Fruit fly (Drosophila melanogaster) whole organism, wandering third instar larva: Measurements from ENCODE around the gene CG12643.

Source experiments
- Abd-B ChIP-seq: fragments of >200 bp; optimal IDR thresholded peaks from 2 replicates; lab custom pipeline; 2017; ENCODE audit warnings: missing biosample characterization, missing genetic modification characterization
- CG9705 ChIP-seq: fragments of 200-800 bp; sonication (Bioruptor generic); optimal IDR thresholded peaks from 2 replicates; lab custom pipeline; 2018; ENCODE audit warnings: missing biosample characterization, mild to moderate bottlenecking, missing genetic modification characterization
- CrebA ChIP-seq: fragments of 200-800 bp; sonication (Bioruptor generic); optimal IDR thresholded peaks from 2 replicates; lab custom pipeline; 2016; ENCODE audit warnings: missing biosample characterization, mild to moderate bottlenecking, missing genetic modification characterization, borderline replicate concordance
- Dfd ChIP-seq: fragments of >200 bp; optimal IDR thresholded peaks from 2 replicates; lab custom pipeline; 2017; ENCODE audit warnings: missing biosample characterization, missing genetic modification characterization
- Dif ChIP-seq: fragments of 200-275, 200-300 bp; sonication (Bioruptor generic); optimal IDR thresholded peaks from 2 replicates; lab custom pipeline; 2018; ENCODE audit warnings: missing biosample characterization, missing genetic modification characterization; ENCODE audit not compliant: partially characterized antibody
- GATAd ChIP-seq: sonication (Bioruptor generic); optimal IDR thresholded peaks from 2 replicates; lab custom pipeline; 2016; ENCODE audit warnings: missing biosample characterization, missing genetic modification characterization
- Hnf4 ChIP-seq: fragments of 200-800 bp; sonication (Bioruptor generic); optimal IDR thresholded peaks from 2 replicates; lab custom pipeline; 2016; ENCODE audit warnings: missing biosample characterization, mild to moderate bottlenecking, missing genetic modification characterization
- Hr78 ChIP-seq: fragments of >200 bp; optimal IDR thresholded peaks from 2 replicates; lab custom pipeline; 2017; ENCODE audit warnings: missing biosample characterization, missing genetic modification characterization
- Hr83 ChIP-seq: fragments of 200-300 bp; sonication (Bioruptor generic); optimal IDR thresholded peaks from 2 replicates; lab custom pipeline; 2016; ENCODE audit warnings: missing biosample characterization, mild to moderate bottlenecking, missing genetic modification characterization, moderate library complexity; ENCODE audit not compliant: poor library complexity, severe bottlenecking
- Jra ChIP-seq: sonication (Bioruptor generic); optimal IDR thresholded peaks from 2 replicates; lab custom pipeline; 2016; ENCODE audit warnings: missing biosample characterization, missing genetic modification characterization
- Mio ChIP-seq: sonication (Bioruptor generic); optimal IDR thresholded peaks from 2 replicates; lab custom pipeline; 2016; ENCODE audit warnings: missing biosample characterization, missing genetic modification characterization
- Myc ChIP-seq: fragments of >200 bp; optimal IDR thresholded peaks from 2 replicates; lab custom pipeline; 2017
- OdsH ChIP-seq: fragments of 200-800 bp; sonication (Bioruptor generic); optimal IDR thresholded peaks from 2 replicates; lab custom pipeline; 2016; ENCODE audit warnings: missing biosample characterization, mild to moderate bottlenecking, missing genetic modification characterization
- Rel ChIP-seq, 2 experiments: fragments of 200-800 bp; sonication (Bioruptor generic) in 1 of 2; optimal IDR thresholded peaks; 2 replicates in 1 of 2; 3 replicates in 1 of 2; lab custom pipeline; 2016 to 2019; ENCODE audit warnings: mild to moderate bottlenecking in 2 of 2, missing biosample characterization in 2 of 2, missing genetic modification characterization in 2 of 2, moderate library complexity in 1 of 2
- Vsx2 ChIP-seq: fragments of 200-300, 225-300 bp; sonication (Bioruptor generic); optimal IDR thresholded peaks from 2 replicates; lab custom pipeline; 2018; ENCODE audit warnings: missing biosample characterization, missing genetic modification characterization; ENCODE audit not compliant: partially characterized antibody
- br ChIP-seq: fragments of 200-800 bp; sonication (Bioruptor generic); optimal IDR thresholded peaks from 2 replicates; lab custom pipeline; 2016; ENCODE audit warnings: missing biosample characterization, missing genetic modification characterization
- brk ChIP-seq: fragments of 200-800 bp; sonication (Bioruptor generic); optimal IDR thresholded peaks from 2 replicates; lab custom pipeline; 2016; ENCODE audit warnings: missing biosample characterization, mild to moderate bottlenecking, missing genetic modification characterization
- dl ChIP-seq, 2 experiments: fragments of 175-275, 200-275 bp in 1 of 2; fragments of 200-275 bp in 1 of 2; sonication (Bioruptor generic); optimal IDR thresholded peaks; lab custom pipeline; 2018; ENCODE audit warnings: mild to moderate bottlenecking in 2 of 2, missing biosample characterization in 2 of 2, missing genetic modification characterization in 2 of 2, moderate library complexity in 2 of 2; ENCODE audit not compliant: partially characterized antibody in 2 of 2, insufficient read depth in 1 of 2
- dmrt93B ChIP-seq: fragments of 200-800 bp; sonication (Bioruptor generic); optimal IDR thresholded peaks from 2 replicates; lab custom pipeline; 2018; ENCODE audit warnings: missing biosample characterization, mild to moderate bottlenecking, missing genetic modification characterization
- dsf ChIP-seq: sonication (Bioruptor generic); optimal IDR thresholded peaks from 2 replicates; lab custom pipeline; 2016; ENCODE audit warnings: missing biosample characterization, missing genetic modification characterization, borderline replicate concordance
- ey ChIP-seq: fragments of 200-800 bp; sonication (Bioruptor generic); optimal IDR thresholded peaks from 2 replicates; lab custom pipeline; 2016; ENCODE audit warnings: missing biosample characterization, missing genetic modification characterization
- foxo ChIP-seq, 2 experiments: fragments of 200-800 bp; sonication (Bioruptor generic); optimal IDR thresholded peaks; 2 replicates in 1 of 2; 3 replicates in 1 of 2; lab custom pipeline; 2016 to 2017; ENCODE audit warnings: missing biosample characterization in 2 of 2, missing genetic modification characterization in 2 of 2
- fru ChIP-seq: fragments of 200-800 bp; sonication (Bioruptor generic); optimal IDR thresholded peaks from 3 replicates; lab custom pipeline; 2016; ENCODE audit warnings: missing biosample characterization, mild to moderate bottlenecking, missing genetic modification characterization
- h ChIP-seq: fragments of 200-800 bp; sonication (Bioruptor generic); optimal IDR thresholded peaks from 3 replicates; lab custom pipeline; 2016; ENCODE audit warnings: missing biosample characterization, mild to moderate bottlenecking, missing genetic modification characterization
- jim ChIP-seq: fragments of 175-275, 200-325 bp; sonication (Bioruptor generic); optimal IDR thresholded peaks from 2 replicates; lab custom pipeline; 2016; ENCODE audit warnings: missing biosample characterization, mild to moderate bottlenecking, missing genetic modification characterization
- pan ChIP-seq: fragments of >200 bp; optimal IDR thresholded peaks from 2 replicates; lab custom pipeline; 2017
- rgr ChIP-seq: fragments of 200-800 bp; sonication (Bioruptor generic); optimal IDR thresholded peaks from 3 replicates; lab custom pipeline; 2016; ENCODE audit warnings: missing biosample characterization, mild to moderate bottlenecking, missing genetic modification characterization
- sage ChIP-seq: fragments of 200-800 bp; sonication (Bioruptor generic); optimal IDR thresholded peaks from 2 replicates; lab custom pipeline; 2016; ENCODE audit warnings: missing biosample characterization, mild to moderate bottlenecking, missing genetic modification characterization
- sv ChIP-seq: fragments of 200-800 bp; sonication (Bioruptor generic); optimal IDR thresholded peaks from 3 replicates; lab custom pipeline; 2016; ENCODE audit warnings: missing biosample characterization, missing genetic modification characterization
- usp ChIP-seq: fragments of >200 bp; optimal IDR thresholded peaks from 2 replicates; lab custom pipeline; 2017; ENCODE audit warnings: missing biosample characterization, missing genetic modification characterization
- woc ChIP-seq: sonication (Bioruptor generic); optimal IDR thresholded peaks from 2 replicates; lab custom pipeline; 2016; ENCODE audit warnings: missing biosample characterization, mild to moderate bottlenecking, missing genetic modification characterization

CG12643 gene

dm6 chrX:10261172-10261571 is 3.9 kb downstream of the CG12643 start:
- TF ChIP-seq sage (GFP tag; lab: Kevin White, UChicago) (no peak), dsf (GFP tag; lab: Kevin White, UChicago) (no peak), Dfd (GFP tag; lab: Kevin White, UChicago) (peak; percentile 18), Mio (GFP tag; lab: Kevin White, UChicago) (no peak), usp (no peak)

dm6 chrX:10259524-10259923 is 5.5 kb downstream of the CG12643 start:
- TF ChIP-seq ey (GFP tag; lab: Kevin White, UChicago) = no peak
- no peak for TF ChIP-seq Jra (GFP tag; lab: Kevin White, UChicago)
- TF ChIP-seq br (GFP tag; lab: Kevin White, UChicago) = no peak
- no peak for TF ChIP-seq jim (GFP tag; lab: Kevin White, UChicago)
- TF ChIP-seq sv (GFP tag; lab: Kevin White, UChicago) = no peak
- TF ChIP-seq GATAd (GFP tag; lab: Kevin White, UChicago) = no peak
- no peak for TF ChIP-seq pan (lab: Kevin White, UChicago)

DNA sequence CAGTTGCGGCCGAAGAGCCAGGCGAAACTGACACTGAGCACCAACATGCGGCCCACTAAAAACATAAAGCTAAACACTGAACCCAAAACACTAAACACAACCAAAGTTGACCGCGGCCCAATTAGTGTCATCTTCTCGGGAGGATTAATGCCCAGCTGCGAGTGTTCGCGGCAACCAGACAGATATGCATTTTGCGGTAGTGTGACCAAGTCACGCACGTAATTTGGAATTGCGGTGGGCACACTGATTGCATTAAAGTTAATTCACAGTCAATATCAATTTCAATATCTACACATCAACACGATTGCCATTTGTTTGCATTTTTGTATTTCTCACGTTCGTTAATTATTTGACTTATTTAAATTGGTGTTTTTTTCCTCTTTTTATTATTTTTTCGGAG is 8.8 kb downstream of the CG12643 start:
- TF ChIP-seq OdsH (GFP tag; lab: Kevin White, UChicago) (no peak), dmrt93B (GFP tag; lab: Kevin White, UChicago) (no peak), br (GFP tag; lab: Kevin White, UChicago) (no peak), Vsx2 (no peak), Dfd (GFP tag; lab: Kevin White, UChicago) (no peak)

DNA sequence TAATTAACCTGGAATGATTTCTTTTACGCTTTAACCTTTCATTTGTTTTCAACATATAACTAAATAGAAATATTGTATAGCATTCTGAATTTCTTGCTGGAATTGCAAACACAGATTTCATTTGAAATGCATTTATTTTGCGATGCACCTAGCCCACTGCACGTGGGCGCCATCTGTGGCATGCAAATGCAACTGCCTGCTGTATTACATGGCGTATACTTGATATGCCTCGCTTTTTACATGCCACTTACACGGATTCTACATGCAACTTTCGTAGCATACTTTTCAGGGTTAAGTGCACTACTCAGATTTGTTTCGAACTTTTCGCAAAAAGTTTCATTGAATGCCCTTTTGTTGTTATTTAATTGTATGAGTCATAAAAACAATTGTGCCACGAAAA is 12.3 kb downstream of the CG12643 start:
- no peak for TF ChIP-seq OdsH (GFP tag; lab: Kevin White, UChicago)
- TF ChIP-seq rgr (GFP tag; lab: Kevin White, UChicago) = no peak
- TF ChIP-seq woc (GFP tag; lab: Kevin White, UChicago) = no peak
- no peak for TF ChIP-seq h (GFP tag; lab: Kevin White, UChicago)
- TF ChIP-seq Hnf4 (GFP tag; lab: Kevin White, UChicago) = no peak
- TF ChIP-seq sage (GFP tag; lab: Kevin White, UChicago) = no peak
- no peak for TF ChIP-seq CG9705 (GFP tag; lab: Kevin White, UChicago)
- no peak for TF ChIP-seq Rel (GFP tag; optimal IDR thresholded peaks at IDR 0.05; lab: Kevin White, UChicago)
- no peak for TF ChIP-seq Rel (tag; optimal IDR thresholded peaks at IDR 0.05; lab: Kevin White, UChicago)
- TF ChIP-seq Vsx2 = no peak
- TF ChIP-seq Hr78 (GFP tag; lab: Kevin White, UChicago) = no peak

DNA sequence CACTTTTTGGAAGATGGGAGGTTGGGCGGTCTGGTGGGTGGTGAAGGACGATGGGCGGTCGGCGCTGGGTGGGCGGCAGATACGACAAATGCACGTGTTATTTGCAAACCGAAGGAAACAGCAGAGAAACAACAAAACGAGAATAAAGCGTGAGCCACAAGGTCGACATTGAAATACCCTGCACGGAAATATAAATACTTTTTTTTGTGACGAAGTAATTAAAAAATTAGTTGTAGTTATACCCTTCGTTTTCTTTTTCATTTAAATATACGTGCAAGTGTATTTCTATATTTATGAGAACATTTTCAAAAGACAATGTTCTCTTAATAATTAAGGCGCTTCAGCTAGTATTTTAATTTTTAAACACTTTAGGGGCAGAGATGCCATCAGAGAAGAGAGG is 14.4 kb downstream of the CG12643 start:
- TF ChIP-seq Dfd (GFP tag; lab: Kevin White, UChicago) = no peak
- TF ChIP-seq Hr83 (GFP tag; lab: Kevin White, UChicago) = no peak
- no peak for TF ChIP-seq jim (GFP tag; lab: Kevin White, UChicago)
- TF ChIP-seq dl (GFP tag; optimal IDR thresholded peaks at IDR 0.05; lab: Kevin White, UChicago; ENCODE audit: insufficient read depth in 1 of 2, partially characterized antibody in 2 of 2) = no peak
- TF ChIP-seq br (GFP tag; lab: Kevin White, UChicago) = no peak
- no peak for TF ChIP-seq Abd-B (GFP tag; lab: Kevin White, UChicago)
- TF ChIP-seq Mio (GFP tag; lab: Kevin White, UChicago) = no peak
- no peak for TF ChIP-seq Dif (GFP tag; lab: Kevin White, UChicago)

DNA sequence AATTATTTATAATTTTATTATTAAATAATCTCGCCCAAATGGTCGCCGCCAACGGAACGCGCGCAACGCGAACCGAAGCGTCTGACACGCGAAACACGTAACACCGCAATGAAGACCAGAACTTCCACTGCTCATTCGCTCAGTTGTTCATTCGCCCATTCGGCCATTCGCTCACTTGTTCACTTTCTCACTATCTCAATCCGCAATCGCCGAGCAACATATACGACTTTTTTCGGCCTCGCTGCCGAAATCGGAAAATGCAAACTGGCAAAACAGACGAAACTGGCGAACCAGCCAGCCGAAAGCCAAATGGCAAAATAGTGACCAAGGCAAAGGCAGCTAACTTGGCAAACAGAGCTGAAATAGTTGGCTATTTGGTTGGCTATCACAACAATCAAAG is 15.0 kb downstream of the CG12643 start:
- TF ChIP-seq dmrt93B (GFP tag; lab: Kevin White, UChicago) = no peak
- TF ChIP-seq foxo (GFP tag; optimal IDR thresholded peaks at IDR 0.05; lab: Kevin White, UChicago) = no peak
- TF ChIP-seq Hr78 (GFP tag; lab: Kevin White, UChicago) = no peak
- TF ChIP-seq Abd-B (GFP tag; lab: Kevin White, UChicago) = no peak
- TF ChIP-seq brk (GFP tag; lab: Kevin White, UChicago) = no peak
- TF ChIP-seq ey (GFP tag; lab: Kevin White, UChicago) = no peak
- no peak for TF ChIP-seq dsf (GFP tag; lab: Kevin White, UChicago)
- TF ChIP-seq br (GFP tag; lab: Kevin White, UChicago) = no peak
- TF ChIP-seq Dif (GFP tag; lab: Kevin White, UChicago) = no peak
- no peak for TF ChIP-seq Vsx2
- TF ChIP-seq Rel (GFP tag; optimal IDR thresholded peaks at IDR 0.05; lab: Kevin White, UChicago) = no peak
- no peak for TF ChIP-seq Rel (tag; optimal IDR thresholded peaks at IDR 0.05; lab: Kevin White, UChicago)
- no peak for TF ChIP-seq CrebA (GFP tag; lab: Kevin White, UChicago)
- no peak for TF ChIP-seq fru (GFP tag; lab: Kevin White, UChicago)
- TF ChIP-seq OdsH (GFP tag; lab: Kevin White, UChicago) = no peak
- TF ChIP-seq Hr83 (GFP tag; lab: Kevin White, UChicago) = no peak
- TF ChIP-seq h (GFP tag; lab: Kevin White, UChicago) = no peak
- no peak for TF ChIP-seq Myc (lab: Kevin White, UChicago)
- no peak for TF ChIP-seq Jra (GFP tag; lab: Kevin White, UChicago)
- TF ChIP-seq rgr (GFP tag; lab: Kevin White, UChicago) = no peak
